Worm (Caenorhabditis elegans): ENCODE results near the gene pxn-1.

Gene pxn-1

DNA sequence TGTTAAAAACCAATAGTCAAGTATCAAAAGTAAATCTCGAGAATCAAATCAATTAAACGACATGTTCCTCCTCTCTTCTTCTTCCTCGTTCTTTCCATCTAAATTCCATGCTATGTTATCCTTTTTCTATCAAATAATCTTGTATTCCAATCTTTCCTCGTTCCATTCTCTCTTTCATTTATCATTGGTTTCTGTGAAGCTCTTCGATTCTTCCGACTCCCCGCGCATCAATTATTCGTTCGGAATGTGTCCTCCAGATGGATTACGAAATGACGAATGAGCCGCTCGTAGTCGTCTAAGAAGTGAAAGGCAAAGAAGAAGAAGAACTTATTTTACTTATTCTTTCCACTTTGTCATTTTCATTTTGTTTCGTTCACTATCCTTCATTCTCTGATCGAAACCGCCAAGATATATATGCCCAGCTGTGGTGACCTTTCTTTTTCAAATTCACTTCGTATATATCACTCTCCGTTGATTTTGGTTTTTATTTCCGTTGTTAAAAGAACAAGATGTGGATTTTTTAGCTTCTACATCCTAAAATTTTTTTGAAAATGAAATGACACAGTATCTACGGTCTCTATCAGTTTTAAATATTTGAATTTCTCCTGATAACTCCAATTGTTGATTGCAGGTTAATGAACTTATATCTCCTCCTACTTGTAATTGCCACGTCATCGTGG is at the start of gene pxn-1:
pxn-1 (plus strand) TSS at position 630 of the 680 bp plus-strand sequence.
- peak in 1 of 2 experiments; percentile 77 for TF ChIP-seq unc-62 (GFP tag; optimal IDR thresholded peaks at IDR 0.05 in 1 of 2)
- TF ChIP-seq unc-62 (tag; optimal IDR thresholded peaks at IDR 0.05) = no peak
- TF ChIP-seq nhr-41 (GFP tag; IDR thresholded peaks at IDR 0.05) = no peak

- TF ChIP-seq lin-15B (tag; optimal IDR thresholded peaks at IDR 0.05) (no peak), mdt-29 (GFP tag; IDR thresholded peaks at IDR 0.05) (no peak), hmg-1.1 (GFP tag; IDR thresholded peaks at IDR 0.05) (no peak), nhr-76 (tag; optimal IDR thresholded peaks at IDR 0.05) (no peak), fos-1 (tag; optimal IDR thresholded peaks at IDR 0.05) (no peak), pha-4 (GFP tag; IDR thresholded peaks at IDR 0.05) (no peak), pha-4 (tag; optimal IDR thresholded peaks at IDR 0.05) (peak; percentile 2), nhr-6 (tag; optimal IDR thresholded peaks at IDR 0.05) (peak; percentile 56), arid-1 (GFP tag; conservative IDR thresholded peaks at IDR 0.05) (no peak), lsy-2 (tag; optimal IDR thresholded peaks at IDR 0.05) (peak in 1 of 2 experiments; percentile 24), unc-130 (GFP tag; optimal IDR thresholded peaks at IDR 0.05) (no peak), zfp-3 (GFP tag; conservative IDR thresholded peaks at IDR 0.05) (no peak), ztf-7 (tag; optimal IDR thresholded peaks at IDR 0.05) (no peak), zip-11 (GFP tag; IDR thresholded peaks at IDR 0.05) (no peak), saeg-2 (GFP tag; IDR thresholded peaks at IDR 0.05) (no peak), dmd-8 (GFP tag; IDR thresholded peaks at IDR 0.05) (no peak), T26A8.4 (GFP tag; IDR thresholded peaks at IDR 0.05) (no peak), Y75B8A.6 (GFP tag; IDR thresholded peaks at IDR 0.05) (no peak), lin-29 (GFP tag; IDR thresholded peaks at IDR 0.05) (no peak), php-3 (GFP tag; IDR thresholded peaks at IDR 0.05) (no peak), ctbp-1 (GFP tag; IDR thresholded peaks at IDR 0.05) (no peak), nhr-28 (tag; optimal IDR thresholded peaks at IDR 0.05) (peak; percentile 88), set-16 (GFP tag; IDR thresholded peaks at IDR 0.05) (no peak), madf-9 (GFP tag; conservative IDR thresholded peaks at IDR 0.05) (no peak), spr-3 (GFP tag; optimal IDR thresholded peaks at IDR 0.05) (no peak), hlh-11 (tag; optimal IDR thresholded peaks at IDR 0.05) (peak; percentile 76), ceh-32 (tag; optimal IDR thresholded peaks at IDR 0.05; ENCODE audit: poor library complexity) (no peak), dmd-6 (GFP tag; IDR thresholded peaks at IDR 0.05) (peak; percentile 59), jun-1 (tag; optimal IDR thresholded peaks at IDR 0.05) (no peak), lin-39 (tag; optimal IDR thresholded peaks at IDR 0.05) (no peak), daf-12 (tag; optimal IDR thresholded peaks at IDR 0.05) (no peak), pqm-1 (tag; optimal IDR thresholded peaks at IDR 0.05) (peak; percentile 56), snpc-1.2 (GFP tag; IDR thresholded peaks at IDR 0.05) (no peak), spr-1 (tag; optimal IDR thresholded peaks at IDR 0.05) (no peak), lir-3 (tag; optimal IDR thresholded peaks at IDR 0.05) (no peak), nhr-42 (GFP tag; IDR thresholded peaks at IDR 0.05) (no peak), nhr-11 (tag; optimal IDR thresholded peaks at IDR 0.05) (no peak), mep-1 (tag; optimal IDR thresholded peaks at IDR 0.05) (peak; percentile 38), lin-1 (GFP tag; IDR thresholded peaks at IDR 0.05) (no peak), T20F7.1 (GFP tag; optimal IDR thresholded peaks at IDR 0.05) (no peak), nhr-10 (tag; optimal IDR thresholded peaks at IDR 0.05) (no peak), gei-8 (GFP tag; optimal IDR thresholded peaks at IDR 0.05) (no peak), nhr-41 (GFP tag; IDR thresholded peaks at IDR 0.05) (no peak), nhr-25 (tag; optimal IDR thresholded peaks at IDR 0.05; ENCODE audit: borderline replicate concordance, insufficient read depth) (peak; percentile 48), madf-5 (GFP tag; IDR thresholded peaks at IDR 0.05) (no peak), aha-1 (tag) (peak; percentile 42), daf-8 (GFP tag; IDR thresholded peaks at IDR 0.05) (no peak), cey-2 (tag; optimal IDR thresholded peaks at IDR 0.05; ENCODE audit: borderline replicate concordance, insufficient read depth) (no peak)
These were observed 49.1 kb upstream of the pxn-1 start for ce11 chrV:8445636-8446035.
